Worm (Caenorhabditis elegans) whole organism, late embryonic: ENCODE data around the gene rpb-12.

Experiments
- C08G9.2 ChIP-seq: sonication (generic microtip); optimal IDR thresholded peaks from 2 replicates; lab custom pipeline; 2016; ENCODE audit warnings: mild to moderate bottlenecking, missing genetic modification characterization, moderate library complexity, missing compliant biosample characterization
- F13H6.1 ChIP-seq: sonication (generic microtip); optimal IDR thresholded peaks from 2 replicates; lab custom pipeline; 2016; ENCODE audit warnings: missing genetic modification characterization, missing compliant biosample characterization
- T23F11.4 ChIP-seq: fragments of 200-800 bp; sonication (Bioruptor generic); optimal IDR thresholded peaks from 2 replicates; lab custom pipeline; 2018; ENCODE audit warnings: mild to moderate bottlenecking, missing genetic modification characterization, missing compliant biosample characterization
- ama-1 ChIP-seq: fragments of 150-350 bp; optimal IDR thresholded peaks from 2 replicates; lab custom pipeline; 2014
- dmd-4 ChIP-seq: sonication (generic microtip); optimal IDR thresholded peaks from 2 replicates; lab custom pipeline; 2016; ENCODE audit warnings: borderline replicate concordance, missing genetic modification characterization, missing compliant biosample characterization
- elt-2 ChIP-seq: sonication (generic microtip); optimal IDR thresholded peaks from 2 replicates; lab custom pipeline; 2016; ENCODE audit warnings: missing genetic modification reagents, missing genetic modification characterization, missing compliant biosample characterization
- eyg-1 ChIP-seq: sonication (generic microtip); optimal IDR thresholded peaks from 2 replicates; lab custom pipeline; 2016; ENCODE audit warnings: missing genotype, missing genetic modification characterization, missing compliant biosample characterization
- fkh-10 ChIP-seq: fragments of 150-350 bp; optimal IDR thresholded peaks from 2 replicates; lab custom pipeline; 2014; ENCODE audit warnings: missing biosample characterization, missing genetic modification reagents, missing genetic modification characterization
- nfya-1 ChIP-seq: sonication (generic microtip); optimal IDR thresholded peaks from 2 replicates; lab custom pipeline; 2017; ENCODE audit warnings: missing genetic modification characterization, mild to moderate bottlenecking, missing compliant biosample characterization, antibody characterized with exemption, moderate library complexity
- nhr-11 ChIP-seq: fragments of 150-350 bp; optimal IDR thresholded peaks from 2 replicates; lab custom pipeline; 2014; ENCODE audit warnings: missing biosample characterization, missing genetic modification characterization
- odd-2 ChIP-seq: sonication (generic microtip); optimal IDR thresholded peaks from 2 replicates; lab custom pipeline; 2017; ENCODE audit warnings: antibody characterized with exemption, mild to moderate bottlenecking, missing genetic modification characterization, missing compliant biosample characterization
- pha-4 ChIP-seq: fragments of 150-350 bp; optimal IDR thresholded peaks from 2 replicates; lab custom pipeline; 2018; ENCODE audit warnings: missing biosample characterization, missing genetic modification reagents, missing genetic modification characterization
- ttx-3 ChIP-seq: sonication (generic microtip); optimal IDR thresholded peaks from 2 replicates; lab custom pipeline; 2016; ENCODE audit warnings: missing genetic modification reagents, missing genetic modification characterization, missing compliant biosample characterization

DNA sequence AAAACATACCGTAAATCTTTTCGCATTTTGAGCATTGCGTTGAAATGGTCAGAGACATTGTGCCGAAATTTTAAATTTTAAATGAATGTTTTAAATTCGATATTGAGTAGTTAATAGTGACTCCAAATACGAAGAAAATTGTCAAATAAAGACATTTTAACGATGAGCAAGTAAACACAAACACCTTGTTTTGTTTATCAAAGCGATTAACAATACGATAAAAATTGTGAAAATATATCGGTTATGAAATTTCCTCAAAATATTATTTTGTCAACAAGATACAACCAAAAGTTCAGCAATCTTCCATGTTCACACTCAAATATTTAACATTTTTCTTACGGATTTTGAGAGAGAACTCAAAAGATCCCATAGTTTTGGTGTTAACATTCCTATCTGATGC is 7.6 kb upstream of the rpb-12 start, which contains the start of gene F23B2.10:
- no peak for TF ChIP-seq ama-1 (lab: Kevin White, UChicago)
- TF ChIP-seq eyg-1 (tag; lab: Kevin White, UChicago) = no peak
- no peak for TF ChIP-seq fkh-10 (GFP tag; lab: Kevin White, UChicago)
- TF ChIP-seq odd-2 (tag; lab: Kevin White, UChicago) = no peak
- no peak for TF ChIP-seq nfya-1 (tag; lab: Kevin White, UChicago)
- no peak for TF ChIP-seq elt-2 (tag; lab: Kevin White, UChicago)
- no peak for TF ChIP-seq dmd-4 (tag; lab: Kevin White, UChicago)
- no peak for TF ChIP-seq F13H6.1 (tag; lab: Kevin White, UChicago)
- no peak for TF ChIP-seq nhr-11 (tag; lab: Kevin White, UChicago)
- TF ChIP-seq pha-4 (tag; lab: Kevin White, UChicago) = no peak
- TF ChIP-seq T23F11.4 (GFP tag; lab: Kevin White, UChicago) = no peak
- TF ChIP-seq C08G9.2 = no peak
- no peak for TF ChIP-seq ttx-3 (tag; lab: Kevin White, UChicago)
